Worm (Caenorhabditis elegans) whole organism, L4 larva: ENCODE results near the gene F09G8.5.

ENCODE experiments used
- ceh-82 ChIP-seq: sonication (generic microtip); optimal IDR thresholded peaks from 2 replicates; lab custom pipeline; 2017; ENCODE audit warnings: missing biosample characterization, missing genetic modification characterization
- fos-1 ChIP-seq: fragments of 150-350 bp; optimal IDR thresholded peaks from 2 replicates; lab custom pipeline; 2014; ENCODE audit warnings: missing biosample characterization, missing genetic modification characterization
- zag-1 ChIP-seq: fragments of 150-350 bp; optimal IDR thresholded peaks from 2 replicates; lab custom pipeline; 2014; ENCODE audit warnings: missing biosample characterization, missing genetic modification characterization

DNA sequence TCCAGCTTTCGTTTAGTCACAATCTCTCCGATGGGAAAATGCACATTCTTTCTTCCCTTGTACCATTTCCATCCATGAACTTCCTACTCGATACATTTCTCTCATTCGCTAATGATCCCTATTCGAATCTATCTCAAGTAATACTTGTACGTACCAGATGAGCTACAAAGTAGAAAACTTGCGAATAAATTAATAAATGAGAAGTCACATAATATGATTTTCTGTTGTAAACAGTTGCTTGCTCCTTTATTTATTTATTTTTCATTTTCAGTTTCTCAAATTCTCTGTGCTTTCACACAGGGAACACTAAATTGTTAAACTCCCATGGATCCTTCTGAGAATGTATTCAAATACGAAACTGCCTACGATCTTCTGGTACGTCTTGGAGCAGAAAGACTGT, 28.6 kb upstream of the F09G8.5 start, which contains the start of gene rfs-1:
- TF ChIP-seq zag-1 (tag; lab: Kevin White, UChicago) (no peak), fos-1 (no peak), ceh-82 (tag; lab: Kevin White, UChicago) (no peak)
